Worm (Caenorhabditis elegans): ENCODE results near the gene R05H5.3.

- TF ChIP-seq nhr-28 (tag; optimal IDR thresholded peaks at IDR 0.05) (no peak), lin-15B (tag; optimal IDR thresholded peaks at IDR 0.05) (peak; percentile 25), jun-1 (tag; optimal IDR thresholded peaks at IDR 0.05) (no peak), unc-39 (tag; optimal IDR thresholded peaks at IDR 0.05) (no peak), skn-1 (tag; optimal IDR thresholded peaks at IDR 0.05) (no peak), ceh-82 (tag; optimal IDR thresholded peaks at IDR 0.05) (no peak), nhr-11 (tag; optimal IDR thresholded peaks at IDR 0.05) (no peak), ZK546.5 (tag; optimal IDR thresholded peaks at IDR 0.05) (no peak)
Measured at ce11 chrII:10202275-10202674, 4.8 kb downstream of the R05H5.3 start.
